Fruit fly (Drosophila melanogaster) whole organism, prepupa: ENCODE results near the gene VGlut.

Experiments used
- Blimp-1 ChIP-seq: fragments of 200-800 bp; sonication (Bioruptor generic); optimal IDR thresholded peaks from 3 replicates; lab custom pipeline; 2017; ENCODE audit warnings: missing biosample characterization, missing genetic modification characterization, mild to moderate bottlenecking, moderate library complexity, missing genetic modification reagents
- CG10631 ChIP-seq: fragments of 200-800 bp; sonication (Bioruptor generic); optimal IDR thresholded peaks from 2 replicates; lab custom pipeline; 2016; ENCODE audit warnings: missing biosample characterization, missing genetic modification characterization
- CG10669 ChIP-seq: fragments of 200-800 bp; sonication (Bioruptor generic); optimal IDR thresholded peaks from 3 replicates; lab custom pipeline; 2018; ENCODE audit warnings: missing biosample characterization, mild to moderate bottlenecking, missing genetic modification characterization, moderate library complexity
- CG11294 ChIP-seq: fragments of 200-800 bp; sonication (Bioruptor generic); IDR thresholded peaks from 2 replicates; pipeline ENCODE4 v1.3.6; 2022; ENCODE audit warnings: missing biosample characterization, missing genetic modification characterization
- CG11762 ChIP-seq: fragments of 200-800 bp; sonication (Bioruptor generic); optimal IDR thresholded peaks from 3 replicates; lab custom pipeline; 2016; ENCODE audit warnings: missing biosample characterization, missing genetic modification characterization; ENCODE audit not compliant: insufficient read depth
- CG11902 ChIP-seq: fragments of 200-800 bp; sonication (Bioruptor generic); optimal IDR thresholded peaks from 3 replicates; lab custom pipeline; 2016; ENCODE audit warnings: missing biosample characterization, missing genetic modification characterization
- CG15336 ChIP-seq: fragments of 200-800 bp; sonication (Bioruptor generic); IDR thresholded peaks from 2 replicates; pipeline ENCODE4 v1.3.6; 2022; ENCODE audit warnings: missing biosample characterization, missing genetic modification characterization
- CG1621 ChIP-seq: fragments of 200-800 bp; sonication (Bioruptor generic); optimal IDR thresholded peaks from 3 replicates; lab custom pipeline; 2018; ENCODE audit warnings: missing biosample characterization, mild to moderate bottlenecking, missing genetic modification characterization
- CG31627 ChIP-seq: fragments of 200-800 bp; sonication (Bioruptor generic); optimal IDR thresholded peaks from 3 replicates; lab custom pipeline; 2016; ENCODE audit warnings: missing biosample characterization, missing genetic modification characterization
- CG32006 ChIP-seq: fragments of 200-800 bp; sonication (Bioruptor generic); optimal IDR thresholded peaks from 3 replicates; lab custom pipeline; 2017; ENCODE audit warnings: missing biosample characterization, mild to moderate bottlenecking, missing genetic modification characterization
- CG34406 ChIP-seq: fragments of 200-800 bp; sonication (Bioruptor generic); optimal IDR thresholded peaks from 3 replicates; lab custom pipeline; 2016; ENCODE audit warnings: missing biosample characterization, missing genetic modification characterization
- CG3919 ChIP-seq: fragments of 200-800 bp; sonication (Bioruptor generic); optimal IDR thresholded peaks from 3 replicates; lab custom pipeline; 2016; ENCODE audit warnings: missing biosample characterization, missing genetic modification characterization
- CG6163 ChIP-seq: fragments of 200-800 bp; sonication (Bioruptor generic); IDR thresholded peaks from 3 replicates; pipeline ENCODE4 v1.3.6; 2022; ENCODE audit warnings: missing biosample characterization, missing genetic modification characterization
- CG6792 ChIP-seq: fragments of 200-800 bp; sonication (Bioruptor generic); optimal IDR thresholded peaks from 3 replicates; lab custom pipeline; 2016; ENCODE audit warnings: missing biosample characterization, missing genetic modification characterization
- CG6808 ChIP-seq: fragments of 200-800 bp; sonication (Bioruptor generic); optimal IDR thresholded peaks from 3 replicates; lab custom pipeline; 2017; ENCODE audit warnings: missing biosample characterization, missing genetic modification characterization, mild to moderate bottlenecking, moderate library complexity, missing genetic modification reagents
- CG6854 ChIP-seq: fragments of 200-800 bp; sonication (Bioruptor generic); optimal IDR thresholded peaks from 2 replicates; lab custom pipeline; 2017; ENCODE audit warnings: missing biosample characterization, mild to moderate bottlenecking, missing genetic modification characterization
- CG7368 ChIP-seq: fragments of 200-800 bp; sonication (Bioruptor generic); optimal IDR thresholded peaks from 3 replicates; lab custom pipeline; 2016; ENCODE audit warnings: missing biosample characterization, missing genetic modification characterization
- CG8119 ChIP-seq: fragments of 200-800 bp; sonication (Bioruptor generic); IDR thresholded peaks from 3 replicates; pipeline ENCODE4 v1.3.6; 2022; ENCODE audit warnings: missing biosample characterization, missing genetic modification characterization
- CG8319 ChIP-seq: fragments of 200-800 bp; sonication (Bioruptor generic); optimal IDR thresholded peaks from 3 replicates; lab custom pipeline; 2016; ENCODE audit warnings: missing biosample characterization, missing genetic modification characterization
- CG8632 ChIP-seq: fragments of 200-800 bp; sonication (Bioruptor generic); optimal IDR thresholded peaks from 3 replicates; lab custom pipeline; 2016; ENCODE audit warnings: missing biosample characterization, missing genetic modification characterization
- CG9139 ChIP-seq: fragments of 200-800 bp; sonication (Bioruptor generic); optimal IDR thresholded peaks from 3 replicates; lab custom pipeline; 2017; ENCODE audit warnings: missing biosample characterization, mild to moderate bottlenecking, missing genetic modification characterization
- Eip75B ChIP-seq: fragments of 200-800 bp; sonication (Bioruptor generic); optimal IDR thresholded peaks from 3 replicates; lab custom pipeline; 2016; ENCODE audit warnings: missing biosample characterization, missing genetic modification characterization
- Eip78C ChIP-seq: fragments of 200-800 bp; sonication (Bioruptor generic); peaks from one replicate; lab custom pipeline; 2016; ENCODE audit warnings: missing biosample characterization, missing genetic modification characterization
- Eip93F ChIP-seq: fragments of 200-800 bp; sonication (Bioruptor generic); optimal IDR thresholded peaks from 2 replicates; lab custom pipeline; 2016; ENCODE audit warnings: missing biosample characterization, mild to moderate bottlenecking, missing genetic modification characterization
- Ets21C ChIP-seq: fragments of 200-800 bp; sonication (Bioruptor generic); optimal IDR thresholded peaks from 3 replicates; lab custom pipeline; 2016; ENCODE audit warnings: missing biosample characterization, missing genetic modification characterization
- Ets96B ChIP-seq: fragments of 200-800 bp; optimal IDR thresholded peaks from 2 replicates; lab custom pipeline; 2019; ENCODE audit warnings: missing biosample characterization, mild to moderate bottlenecking, missing genetic modification characterization, moderate library complexity
- Gug ChIP-seq: fragments of 200-800 bp; sonication (Bioruptor generic); IDR thresholded peaks from 2 replicates; pipeline ENCODE4 v1.3.6; 2022; ENCODE audit warnings: missing biosample characterization, missing genetic modification characterization
- Hr39 ChIP-seq: fragments of 200-800 bp; sonication (Bioruptor generic); optimal IDR thresholded peaks from 2 replicates; lab custom pipeline; 2016; ENCODE audit warnings: missing biosample characterization, missing genetic modification characterization
- Hr4 ChIP-seq: fragments of 200-800 bp; sonication (Bioruptor generic); optimal IDR thresholded peaks from 3 replicates; lab custom pipeline; 2016; ENCODE audit warnings: missing biosample characterization, missing genetic modification characterization
- Met ChIP-seq: fragments of 200-800 bp; sonication (Bioruptor generic); optimal IDR thresholded peaks from 3 replicates; lab custom pipeline; 2016; ENCODE audit warnings: missing biosample characterization, missing genetic modification characterization
- OdsH ChIP-seq: fragments of 200-800 bp; sonication (Bioruptor generic); optimal IDR thresholded peaks from 3 replicates; lab custom pipeline; 2016; ENCODE audit warnings: missing biosample characterization, missing genetic modification characterization
- Sox102F ChIP-seq: fragments of 200-800 bp; sonication (Bioruptor generic); optimal IDR thresholded peaks from 2 replicates; lab custom pipeline; 2016; ENCODE audit warnings: missing biosample characterization, mild to moderate bottlenecking, missing genetic modification characterization
- achi ChIP-seq: fragments of 200-800 bp; sonication (Bioruptor generic); optimal IDR thresholded peaks from 3 replicates; lab custom pipeline; 2016; ENCODE audit warnings: missing biosample characterization, missing genetic modification characterization
- acj6 ChIP-seq: fragments of 200-800 bp; sonication (Bioruptor generic); optimal IDR thresholded peaks from 3 replicates; lab custom pipeline; 2016; ENCODE audit warnings: missing biosample characterization, missing genetic modification characterization
- cyc ChIP-seq: fragments of 200-800 bp; sonication (Bioruptor generic); optimal IDR thresholded peaks from 3 replicates; lab custom pipeline; 2016; ENCODE audit warnings: missing biosample characterization, missing genetic modification characterization
- dac ChIP-seq: fragments of 200-800 bp; sonication (Bioruptor generic); optimal IDR thresholded peaks from 2 replicates; lab custom pipeline; 2017; ENCODE audit warnings: missing biosample characterization, mild to moderate bottlenecking, missing genetic modification characterization
- eg ChIP-seq: fragments of 200-800 bp; sonication (Bioruptor generic); IDR thresholded peaks from 3 replicates; pipeline ENCODE4 v1.3.6; 2022; ENCODE audit warnings: missing biosample characterization, missing genetic modification characterization
- esn ChIP-seq: fragments of 200-800 bp; sonication (Bioruptor generic); optimal IDR thresholded peaks from 2 replicates; lab custom pipeline; 2016; ENCODE audit warnings: missing biosample characterization, mild to moderate bottlenecking, missing genetic modification characterization, moderate library complexity
- fd59A ChIP-seq: fragments of 200-800 bp; sonication (Bioruptor generic); optimal IDR thresholded peaks from 2 replicates; lab custom pipeline; 2017; ENCODE audit warnings: missing biosample characterization, mild to moderate bottlenecking, missing genetic modification characterization, missing genetic modification reagents
- fkh ChIP-seq: fragments of 200-800 bp; sonication (Bioruptor generic); optimal IDR thresholded peaks from 3 replicates; lab custom pipeline; 2017; ENCODE audit warnings: missing biosample characterization, mild to moderate bottlenecking, missing genetic modification characterization, moderate library complexity
- lz ChIP-seq: fragments of 200-800 bp; sonication (Bioruptor generic); optimal IDR thresholded peaks from 3 replicates; lab custom pipeline; 2016; ENCODE audit warnings: missing biosample characterization, missing genetic modification characterization
- pdm3 ChIP-seq: fragments of 200-800 bp; sonication (Bioruptor generic); optimal IDR thresholded peaks from 3 replicates; lab custom pipeline; 2016; ENCODE audit warnings: missing biosample characterization, missing genetic modification characterization
- salr ChIP-seq, 2 experiments: fragments of 200-800 bp; sonication (Bioruptor generic); optimal IDR thresholded peaks; 3 replicates each; lab custom pipeline; 2016 to 2018; ENCODE audit warnings: missing biosample characterization in 2 of 2, missing genetic modification characterization in 2 of 2, mild to moderate bottlenecking in 1 of 2
- spab ChIP-seq: fragments of 200-800 bp; sonication (Bioruptor generic); optimal IDR thresholded peaks from 2 replicates; lab custom pipeline; 2017; ENCODE audit warnings: missing biosample characterization, mild to moderate bottlenecking, missing genetic modification characterization, missing genetic modification reagents
- ss ChIP-seq, 2 experiments: fragments of 200-800 bp; sonication (Bioruptor generic); optimal IDR thresholded peaks; 2 replicates in 1 of 2; 3 replicates in 1 of 2; lab custom pipeline; 2017 to 2018; ENCODE audit warnings: mild to moderate bottlenecking in 2 of 2, missing biosample characterization in 2 of 2, missing genetic modification characterization in 2 of 2, moderate library complexity in 1 of 2
- svp ChIP-seq: fragments of 200-800 bp; sonication (Bioruptor generic); peaks from one replicate; lab custom pipeline; 2016; ENCODE audit warnings: missing biosample characterization, missing genetic modification characterization
- topi ChIP-seq: fragments of 200-800 bp; sonication (Bioruptor generic); optimal IDR thresholded peaks from 3 replicates; lab custom pipeline; 2016; ENCODE audit warnings: missing biosample characterization, missing genetic modification characterization
- vri ChIP-seq: fragments of 200-800 bp; sonication (Bioruptor generic); optimal IDR thresholded peaks from 3 replicates; lab custom pipeline; 2016; ENCODE audit warnings: missing biosample characterization, mild to moderate bottlenecking, missing genetic modification characterization

The VGlut gene

DNA sequence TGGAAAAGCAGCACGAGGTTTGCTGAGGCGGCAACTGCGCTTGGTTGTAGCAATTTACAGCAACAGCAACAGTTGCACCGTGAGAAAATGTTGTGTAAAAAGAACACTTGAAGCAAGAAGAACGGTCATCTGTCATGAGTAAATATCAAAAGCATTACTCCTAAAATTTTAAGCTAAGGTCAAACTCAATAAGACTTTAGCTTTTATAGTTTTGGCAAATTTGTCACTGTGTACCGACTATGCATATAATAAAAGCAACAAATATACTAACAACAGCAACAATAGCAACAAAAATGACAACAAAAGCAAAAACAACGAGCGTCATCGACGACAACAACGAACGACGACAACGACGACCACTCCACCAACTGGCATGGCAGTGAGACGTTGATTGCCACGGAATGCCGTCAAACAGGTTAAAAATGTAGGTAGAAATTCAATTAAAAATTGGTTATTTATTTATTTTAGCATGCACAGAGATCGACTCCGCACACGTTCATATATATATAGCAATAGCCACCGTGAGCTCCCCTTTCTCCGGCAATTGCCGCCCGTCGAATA, 33.5 kb downstream of the VGlut start (continued):
- TF ChIP-seq CG7368 (GFP tag; lab: Kevin White, UChicago) (peak; percentile 98), CG6163 (peak; percentile 99), svp (GFP tag; lab: Kevin White, UChicago) (peak; percentile 95), CG32006 (peak; percentile 99), salr (GFP tag; optimal IDR thresholded peaks at IDR 0.05; lab: Kevin White, UChicago) (peak; percentile 98 to 99), Eip93F (GFP tag; lab: Kevin White, UChicago) (peak; percentile 57), Eip78C (GFP tag; lab: Kevin White, UChicago) (peak; percentile 100), Sox102F (GFP tag; lab: Kevin White, UChicago) (peak; percentile 89), lz (GFP tag; lab: Kevin White, UChicago) (peak; percentile 91), acj6 (GFP tag; lab: Kevin White, UChicago) (peak; percentile 98), CG8632 (GFP tag; lab: Kevin White, UChicago) (peak; percentile 96), dac (GFP tag; lab: Kevin White, UChicago) (peak; percentile 98), CG8319 (GFP tag; lab: Kevin White, UChicago) (peak; percentile 95), CG10631 (GFP tag; lab: Kevin White, UChicago) (peak; percentile 98), Ets96B (tag; lab: Kevin White, UChicago) (peak; percentile 99), fkh (GFP tag; lab: Kevin White, UChicago) (no peak), cyc (peak; percentile 90), topi (GFP tag; lab: Kevin White, UChicago) (peak; percentile 92), eg (peak; percentile 99), Gug (GFP tag; lab: Robert Waterston, UW) (peak; percentile 97), ss (GFP tag; optimal IDR thresholded peaks at IDR 0.05; lab: Kevin White, UChicago) (peak; percentile 98 to 99), Met (GFP tag; lab: Kevin White, UChicago) (peak; percentile 87), CG1621 (tag; lab: Kevin White, UChicago) (peak; percentile 99), CG6808 (GFP tag; lab: Kevin White, UChicago) (peak; percentile 99), Eip75B (GFP tag; lab: Kevin White, UChicago) (peak; percentile 98), CG6792 (GFP tag; lab: Kevin White, UChicago) (peak; percentile 97), CG6854 (GFP tag; lab: Kevin White, UChicago) (peak; percentile 77), Blimp-1 (GFP tag; lab: Kevin White, UChicago) (peak; percentile 24), Ets21C (GFP tag; lab: Kevin White, UChicago) (peak; percentile 86), vri (GFP tag; lab: Kevin White, UChicago) (peak; percentile 74), CG9139 (peak; percentile 98), spab (GFP tag; lab: Kevin White, UChicago) (peak; percentile 99)

DNA sequence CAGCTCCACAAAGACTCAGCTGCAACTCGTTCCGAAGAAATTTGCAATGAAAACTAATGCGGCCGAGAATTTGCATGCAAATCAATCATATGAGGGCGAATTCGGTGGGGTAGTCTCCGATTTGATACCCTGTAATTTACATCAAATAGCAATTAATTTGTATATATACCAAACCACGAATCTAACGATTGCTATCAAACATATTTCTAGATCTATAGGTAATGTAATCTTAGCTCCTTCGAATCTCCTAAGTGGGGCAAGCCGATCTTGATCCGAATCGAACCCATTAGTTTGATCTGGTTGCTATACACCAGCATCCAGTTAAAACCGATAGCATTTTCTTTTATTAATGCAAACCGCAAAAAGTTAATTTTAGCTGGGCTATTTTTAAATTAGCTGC, 34.1 kb downstream of the VGlut start:
- no peak for TF ChIP-seq CG6808 (GFP tag; lab: Kevin White, UChicago)
- TF ChIP-seq OdsH (GFP tag; lab: Kevin White, UChicago): peak; percentile 12
- no peak for TF ChIP-seq CG11902 (GFP tag; lab: Kevin White, UChicago)
- peak; percentile 36; the same call in 1 of the 2 replicates for TF ChIP-seq CG15336
- TF ChIP-seq achi: peak; percentile 3
- TF ChIP-seq esn: no peak
- TF ChIP-seq CG10631 (GFP tag; lab: Kevin White, UChicago): no peak
- peak; percentile 60 for TF ChIP-seq Eip78C (GFP tag; lab: Kevin White, UChicago)
- no peak for TF ChIP-seq fd59A (GFP tag; lab: Kevin White, UChicago)
- no peak for TF ChIP-seq CG11762 (GFP tag; lab: Kevin White, UChicago)
- TF ChIP-seq Eip75B (GFP tag; lab: Kevin White, UChicago): no peak
- TF ChIP-seq CG11294 (GFP tag; lab: Robert Waterston, UW): no peak
- TF ChIP-seq salr (GFP tag; optimal IDR thresholded peaks at IDR 0.05; lab: Kevin White, UChicago): no peak
- TF ChIP-seq ss (GFP tag; optimal IDR thresholded peaks at IDR 0.05; lab: Kevin White, UChicago): no peak
- peak; percentile 51 for TF ChIP-seq Hr4 (GFP tag; lab: Kevin White, UChicago)
- peak; percentile 22 for TF ChIP-seq CG10669
- TF ChIP-seq CG34406: no peak
- peak; percentile 46; the same call in 1 of the 3 replicates for TF ChIP-seq eg
- TF ChIP-seq Met (GFP tag; lab: Kevin White, UChicago): no peak
- peak; percentile 11 for TF ChIP-seq CG3919 (GFP tag; lab: Kevin White, UChicago)
- TF ChIP-seq pdm3: peak; percentile 4
- TF ChIP-seq CG31627 (GFP tag; lab: Kevin White, UChicago): peak; percentile 2
- TF ChIP-seq Ets96B (tag; lab: Kevin White, UChicago): no peak
- TF ChIP-seq CG6163: peak; percentile 53; the same call in 2 of the 3 replicates
- no peak for TF ChIP-seq Hr39 (GFP tag; lab: Kevin White, UChicago)
- TF ChIP-seq CG8119 (GFP tag; lab: Robert Waterston, UW): peak; percentile 26; the same call in 1 of the 3 replicates
